Worm (Caenorhabditis elegans) whole organism, L4 larva: ENCODE data around the gene oac-40.

ENCODE experiments used
- F49E8.2 ChIP-seq: sonication (generic microtip); optimal IDR thresholded peaks from 2 replicates; lab custom pipeline; 2016; ENCODE audit warnings: missing compliant biosample characterization, mild to moderate bottlenecking, missing genetic modification characterization, borderline replicate concordance
- T26A8.4 ChIP-seq: fragments of 200-800 bp; sonication (Bioruptor generic); IDR thresholded peaks from 2 replicates; pipeline ENCODE4 v1.3.6; 2022; ENCODE audit warnings: missing genetic modification characterization, missing compliant biosample characterization
- Y5F2A.4 ChIP-seq: fragments of 200-800 bp; sonication (Bioruptor generic); optimal IDR thresholded peaks from 2 replicates; lab custom pipeline; 2018; ENCODE audit warnings: mild to moderate bottlenecking, missing genetic modification characterization, missing compliant biosample characterization
- Y75B8A.6 ChIP-seq: fragments of 200-800 bp; sonication (Bioruptor generic); IDR thresholded peaks from 2 replicates; pipeline ENCODE4 v1.3.6; 2022; ENCODE audit warnings: missing genetic modification reagents, missing genetic modification characterization, missing compliant biosample characterization
- ZK546.5 ChIP-seq, 2 experiments: sonication (generic microtip); optimal IDR thresholded peaks; 2 replicates each; lab custom pipeline; 2017; ENCODE audit warnings: missing biosample characterization in 2 of 2, missing genetic modification characterization in 2 of 2
- ceh-32 ChIP-seq: sonication (generic microtip); optimal IDR thresholded peaks from 2 replicates; lab custom pipeline; 2016; ENCODE audit warnings: mild to moderate bottlenecking, missing genetic modification characterization, missing compliant biosample characterization; ENCODE audit not compliant: poor library complexity
- ces-1 ChIP-seq: fragments of 150-350 bp; sonication (generic microtip); optimal IDR thresholded peaks from 4 replicates; lab custom pipeline; 2014; ENCODE audit warnings: missing biosample characterization, missing genetic modification reagents, missing genetic modification characterization
- daf-12 ChIP-seq: fragments of 150-350 bp; optimal IDR thresholded peaks from 2 replicates; lab custom pipeline; 2014; ENCODE audit warnings: missing biosample characterization, missing genetic modification reagents, missing genetic modification characterization
- daf-16 ChIP-seq, 3 experiments: sonication (generic microtip); optimal IDR thresholded peaks; 2 replicates each; lab custom pipeline; 2016 to 2017; ENCODE audit warnings: missing genetic modification characterization in 3 of 3, missing genetic modification reagents in 3 of 3, mild to moderate bottlenecking in 2 of 3, missing compliant biosample characterization in 2 of 3, missing biosample characterization in 1 of 3, moderate library complexity in 1 of 3
- dmd-6 ChIP-seq: fragments of 200-800 bp; sonication (Bioruptor generic); IDR thresholded peaks from 2 replicates; pipeline ENCODE4 v1.3.6; 2022; ENCODE audit warnings: missing genetic modification reagents, missing genetic modification characterization, missing compliant biosample characterization
- dmd-9 ChIP-seq: fragments of 200-800 bp; sonication (Bioruptor generic); IDR thresholded peaks from 2 replicates; pipeline ENCODE4 v1.3.6; 2022; ENCODE audit warnings: missing genetic modification reagents, missing genetic modification characterization, missing compliant biosample characterization
- dve-1 ChIP-seq: sonication (generic microtip); optimal IDR thresholded peaks from 2 replicates; lab custom pipeline; 2017; ENCODE audit warnings: antibody characterized with exemption, mild to moderate bottlenecking, missing genetic modification characterization, missing compliant biosample characterization; ENCODE audit not compliant: insufficient read depth
- egl-27 ChIP-seq: sonication (generic microtip); optimal IDR thresholded peaks from 3 replicates; lab custom pipeline; 2017; ENCODE audit warnings: missing biosample characterization, missing genetic modification reagents, missing genetic modification characterization
- hlh-11 ChIP-seq: fragments of 200-800 bp; sonication (Bioruptor generic); optimal IDR thresholded peaks from 2 replicates; lab custom pipeline; 2018; ENCODE audit warnings: mild to moderate bottlenecking, missing genetic modification characterization, missing compliant biosample characterization
- lsy-2 ChIP-seq, 2 experiments: fragments of 150-350 bp in 1 of 2; sonication (generic microtip) in 1 of 2; optimal IDR thresholded peaks; 2 replicates each; lab custom pipeline; 2014 to 2017; ENCODE audit warnings: missing biosample characterization in 2 of 2, missing genetic modification characterization in 2 of 2
- madf-5 ChIP-seq, 2 experiments: fragments of 200-800 bp; sonication (Bioruptor generic); IDR thresholded peaks; 2 replicates each; pipeline ENCODE4 v1.3.6; 2022; ENCODE audit warnings: missing compliant biosample characterization in 2 of 2, missing genetic modification characterization in 2 of 2
- mdt-29 ChIP-seq: fragments of 200-800 bp; sonication (Bioruptor generic); IDR thresholded peaks from 2 replicates; pipeline ENCODE4 v1.3.6; 2022; ENCODE audit warnings: missing genetic modification reagents, missing genetic modification characterization, missing compliant biosample characterization
- mep-1 ChIP-seq: fragments of 150-350 bp; sonication (generic microtip); optimal IDR thresholded peaks from 3 replicates; lab custom pipeline; 2014; ENCODE audit warnings: missing biosample characterization, missing genetic modification characterization
- mes-2 ChIP-seq: sonication (generic microtip); optimal IDR thresholded peaks from 2 replicates; lab custom pipeline; 2016; ENCODE audit warnings: missing genotype, mild to moderate bottlenecking, missing genetic modification characterization, missing compliant biosample characterization; ENCODE audit not compliant: poor library complexity, severe bottlenecking
- nhr-102 ChIP-seq: sonication (generic microtip); optimal IDR thresholded peaks from 2 replicates; lab custom pipeline; 2016; ENCODE audit warnings: mild to moderate bottlenecking, missing genetic modification characterization, moderate library complexity, missing compliant biosample characterization
- nhr-11 ChIP-seq: fragments of 150-350 bp; optimal IDR thresholded peaks from 2 replicates; lab custom pipeline; 2014; ENCODE audit warnings: missing biosample characterization, missing genetic modification characterization
- nhr-28 ChIP-seq: fragments of 150-350 bp; optimal IDR thresholded peaks from 2 replicates; lab custom pipeline; 2014; ENCODE audit warnings: missing biosample characterization, missing genetic modification characterization
- nhr-42 ChIP-seq: fragments of 200-800 bp; sonication (Bioruptor generic); IDR thresholded peaks from 2 replicates; pipeline ENCODE4 v1.3.6; 2022; ENCODE audit warnings: missing genetic modification characterization, missing compliant biosample characterization
- nhr-48 ChIP-seq: sonication (generic microtip); optimal IDR thresholded peaks from 2 replicates; lab custom pipeline; 2016; ENCODE audit warnings: mild to moderate bottlenecking, missing genetic modification characterization, missing compliant biosample characterization
- nhr-6 ChIP-seq: fragments of 150-350 bp; optimal IDR thresholded peaks from 2 replicates; lab custom pipeline; 2014; ENCODE audit warnings: missing biosample characterization, missing genetic modification characterization
- nhr-76 ChIP-seq: fragments of 150-350 bp; optimal IDR thresholded peaks from 2 replicates; lab custom pipeline; 2014; ENCODE audit warnings: missing biosample characterization, missing genetic modification characterization
- nhr-77 ChIP-seq: fragments of 150-350 bp; optimal IDR thresholded peaks from 2 replicates; lab custom pipeline; 2014; ENCODE audit warnings: missing biosample characterization, missing genetic modification characterization
- php-3 ChIP-seq: fragments of 200-800 bp; sonication (Bioruptor generic); IDR thresholded peaks from 2 replicates; pipeline ENCODE4 v1.3.6; 2022; ENCODE audit warnings: missing genetic modification reagents, missing genetic modification characterization, missing compliant biosample characterization
- pqm-1 ChIP-seq: sonication (generic microtip); optimal IDR thresholded peaks from 2 replicates; lab custom pipeline; 2017; ENCODE audit warnings: missing biosample characterization, missing genetic modification characterization
- saeg-2 ChIP-seq: fragments of 200-800 bp; sonication (Bioruptor generic); IDR thresholded peaks from 2 replicates; pipeline ENCODE4 v1.3.6; 2022; ENCODE audit warnings: missing genetic modification reagents, missing genetic modification characterization, missing compliant biosample characterization
- set-16 ChIP-seq: fragments of 200-800 bp; sonication (Bioruptor generic); IDR thresholded peaks from 2 replicates; pipeline ENCODE4 v1.3.6; 2022; ENCODE audit warnings: missing genetic modification reagents, missing genetic modification characterization, missing compliant biosample characterization
- snpc-1.2 ChIP-seq: fragments of 200-800 bp; sonication (Bioruptor generic); IDR thresholded peaks from 2 replicates; pipeline ENCODE4 v1.3.6; 2022; ENCODE audit warnings: missing genetic modification reagents, missing genetic modification characterization, missing compliant biosample characterization
- spr-1 ChIP-seq: sonication (generic microtip); optimal IDR thresholded peaks from 2 replicates; lab custom pipeline; 2016; ENCODE audit warnings: mild to moderate bottlenecking, missing genetic modification characterization, missing compliant biosample characterization
- spr-3 ChIP-seq: fragments of 200-800 bp; sonication (Bioruptor generic); optimal IDR thresholded peaks from 2 replicates; lab custom pipeline; 2018; ENCODE audit warnings: mild to moderate bottlenecking, missing genetic modification characterization, missing compliant biosample characterization
- unc-39 ChIP-seq: sonication (generic microtip); optimal IDR thresholded peaks from 2 replicates; lab custom pipeline; 2017; ENCODE audit warnings: missing biosample characterization, missing genetic modification characterization
- unc-62 ChIP-seq, 3 experiments: fragments of 150-350 bp in 1 of 3; sonication (generic microtip); optimal IDR thresholded peaks in 2 of 3; peaks in 1 of 3; 1 replicate in 1 of 3; 2 replicates in 2 of 3; lab custom pipeline; 2014 to 2017; ENCODE audit warnings: missing biosample characterization in 3 of 3, missing genetic modification characterization in 3 of 3, missing genetic modification reagents in 3 of 3, missing genotype in 1 of 3
- zfp-2 ChIP-seq: sonication (generic microtip); optimal IDR thresholded peaks from 2 replicates; lab custom pipeline; 2016; ENCODE audit warnings: mild to moderate bottlenecking, missing genetic modification characterization, missing compliant biosample characterization
- zip-2 ChIP-seq: fragments of 150-350 bp; optimal IDR thresholded peaks from 2 replicates; lab custom pipeline; 2014; ENCODE audit warnings: missing biosample characterization, missing genetic modification characterization
- ztf-7 ChIP-seq: fragments of 150-350 bp; optimal IDR thresholded peaks from 2 replicates; lab custom pipeline; 2014; ENCODE audit warnings: missing biosample characterization, missing genetic modification characterization

Gene oac-40

ce11 chrV:9016479-9016878, at the start of gene oac-40:
Gene oac-40, plus strand, starts transcription at chrV:9016779.
- TF ChIP-seq mdt-29 (GFP tag; lab: Robert Waterston, UW) (no peak), mep-1 (tag; lab: Kevin White, UChicago) (no peak), nhr-6 (no peak), php-3 (GFP tag; lab: Robert Waterston, UW) (no peak), spr-3 (GFP tag; lab: Kevin White, UChicago) (no peak)

- TF ChIP-seq nhr-102 (tag; lab: Kevin White, UChicago): no peak
- TF ChIP-seq unc-39: no peak
- TF ChIP-seq mep-1 (tag; lab: Kevin White, UChicago): no peak
- TF ChIP-seq snpc-1.2 (GFP tag; lab: Robert Waterston, UW): no peak
- no peak for TF ChIP-seq nhr-28
- TF ChIP-seq egl-27 (tag; lab: Kevin White, UChicago): no peak
- TF ChIP-seq nhr-11 (tag; lab: Kevin White, UChicago): no peak
- TF ChIP-seq spr-1: no peak
- no peak for TF ChIP-seq F49E8.2 (tag; lab: Kevin White, UChicago)
- TF ChIP-seq Y5F2A.4 (GFP tag; lab: Kevin White, UChicago): no peak
- TF ChIP-seq, all 104 proteins: peak for 0
These were observed 44.3 kb upstream of the oac-40 start, which contains the start of gene nhr-195 for ce11 chrV:8972271-8972670. Gene nhr-195, minus strand, starts transcription at chrV:8972371.

ce11 chrV:8974889-8975422, 41.6 kb upstream of the oac-40 start, which contains the start of gene nhr-143:
Gene nhr-143, minus strand, starts transcription at chrV:8974939.
- TF ChIP-seq daf-16 (GFP tag; optimal IDR thresholded peaks at IDR 0.05; lab: Kevin White, UChicago) (no peak), daf-16 (tag; optimal IDR thresholded peaks at IDR 0.05; lab: Kevin White, UChicago) (peak; percentile 27), ztf-7 (no peak), zip-2 (tag; lab: Kevin White, UChicago) (no peak), hlh-11 (tag; lab: Kevin White, UChicago) (peak; percentile 47), unc-62 (GFP tag; optimal IDR thresholded peaks at IDR 0.05 in 1 of 2; lab: Kevin White, UChicago) (peak in 1 of 2 experiments; percentile 10), unc-62 (tag; optimal IDR thresholded peaks at IDR 0.05; lab: Kevin White, UChicago) (no peak), nhr-48 (tag; lab: Kevin White, UChicago) (no peak), dmd-6 (peak; percentile 50), nhr-77 (tag; lab: Kevin White, UChicago) (peak; percentile 31), T26A8.4 (GFP tag; lab: Robert Waterston, UW) (no peak), dve-1 (peak; percentile 61), nhr-28 (peak; percentile 43), lsy-2 (tag; optimal IDR thresholded peaks at IDR 0.05; lab: Kevin White, UChicago) (peak in 1 of 2 experiments; percentile 17), mep-1 (tag; lab: Kevin White, UChicago) (peak; percentile 11), Y75B8A.6 (GFP tag; lab: Robert Waterston, UW) (no peak), pqm-1 (tag; lab: Kevin White, UChicago) (peak; percentile 41), mes-2 (no peak)

ce11 chrV:8977895-8978294, 38.7 kb upstream of the oac-40 start:
- TF ChIP-seq php-3 (GFP tag; lab: Robert Waterston, UW) (0 out of 2 replicates have a peak, but pooled peaks have one; percentile 14), ceh-32 (tag; lab: Kevin White, UChicago) (no peak), daf-16 (GFP tag; optimal IDR thresholded peaks at IDR 0.05; lab: Kevin White, UChicago) (no peak), daf-16 (tag; optimal IDR thresholded peaks at IDR 0.05; lab: Kevin White, UChicago) (peak; percentile 66), pqm-1 (tag; lab: Kevin White, UChicago) (peak; percentile 46), mep-1 (tag; lab: Kevin White, UChicago) (no peak), nhr-76 (no peak), daf-12 (no peak)

ce11 chrV:8980845-8981244, 35.7 kb upstream of the oac-40 start, which contains the start of gene str-84:
Gene str-84, minus strand, starts transcription at chrV:8980945.
- no peak for TF ChIP-seq unc-62 (GFP tag; optimal IDR thresholded peaks at IDR 0.05 in 1 of 2; lab: Kevin White, UChicago)
- no peak for TF ChIP-seq unc-62 (tag; optimal IDR thresholded peaks at IDR 0.05; lab: Kevin White, UChicago)
- no peak for TF ChIP-seq nhr-42 (GFP tag; lab: Robert Waterston, UW)
- no peak for TF ChIP-seq zfp-2 (tag; lab: Kevin White, UChicago)
- TF ChIP-seq dmd-9 (GFP tag; lab: Robert Waterston, UW): no peak
- TF ChIP-seq set-16 (GFP tag; lab: Robert Waterston, UW): no peak
- TF ChIP-seq pqm-1 (tag; lab: Kevin White, UChicago): no peak
- no peak for TF ChIP-seq madf-5 (GFP tag; IDR thresholded peaks at IDR 0.05; lab: Robert Waterston, UW)
- no peak for TF ChIP-seq ZK546.5 (tag; optimal IDR thresholded peaks at IDR 0.05; lab: Kevin White, UChicago)
- TF ChIP-seq saeg-2: no peak
- no peak for TF ChIP-seq ces-1 (GFP tag; lab: Kevin White, UChicago)
- TF ChIP-seq, all 104 proteins: peak for 0
